Fruit fly (Drosophila melanogaster) whole organism, embryonic: ENCODE data around the gene SKIP.

ENCODE experiments used
- Ada2b ChIP-seq: fragments of 200-800 bp; sonication (Bioruptor generic); IDR thresholded peaks from 2 replicates; pipeline ENCODE4 v1.3.6; 2022; ENCODE audit warnings: missing biosample characterization, missing genetic modification characterization
- Asciz ChIP-seq: fragments of 200-800 bp; sonication (Bioruptor generic); optimal IDR thresholded peaks from 2 replicates; lab custom pipeline; 2017; ENCODE audit warnings: missing biosample characterization, mild to moderate bottlenecking, missing genetic modification characterization, missing genetic modification reagents
- Atf6 ChIP-seq: fragments of 200-800 bp; sonication (Bioruptor generic); IDR thresholded peaks from 2 replicates; pipeline ENCODE4 v1.3.6; 2022; ENCODE audit warnings: missing biosample characterization, missing genetic modification characterization
- Blimp-1 ChIP-seq: fragments of 200-800 bp; sonication (Bioruptor generic); optimal IDR thresholded peaks from 3 replicates; lab custom pipeline; 2018; ENCODE audit warnings: missing biosample characterization, missing genetic modification characterization, mild to moderate bottlenecking, moderate library complexity, missing genetic modification reagents
- BtbVII ChIP-seq: fragments of 200-800 bp; sonication (Bioruptor generic); optimal IDR thresholded peaks from 3 replicates; lab custom pipeline; 2017; ENCODE audit warnings: missing biosample characterization, mild to moderate bottlenecking, missing genetic modification characterization
- C15 ChIP-seq: fragments of 200-800 bp; sonication (Bioruptor generic); IDR thresholded peaks from 3 replicates; pipeline ENCODE4 v1.3.6; 2022; ENCODE audit warnings: missing biosample characterization, missing genetic modification characterization
- CG12659 ChIP-seq: fragments of 200-800 bp; sonication (Bioruptor generic); optimal IDR thresholded peaks from 3 replicates; lab custom pipeline; 2017; ENCODE audit warnings: mild to moderate bottlenecking, missing biosample characterization, missing genetic modification reagents, missing genetic modification characterization
- CG13123 ChIP-seq: fragments of 200-800 bp; sonication (Bioruptor generic); optimal IDR thresholded peaks from 2 replicates; lab custom pipeline; 2016; ENCODE audit warnings: missing biosample characterization, missing genetic modification characterization
- CG14050 ChIP-seq: fragments of 200-800 bp; sonication (Bioruptor generic); IDR thresholded peaks from 3 replicates; pipeline ENCODE4 v1.3.6; 2022; ENCODE audit warnings: missing biosample characterization, missing genetic modification characterization
- CG14965 ChIP-seq: fragments of 200-800 bp; sonication (Bioruptor generic); optimal IDR thresholded peaks from 2 replicates; lab custom pipeline; 2016; ENCODE audit warnings: missing biosample characterization, missing genetic modification characterization, borderline replicate concordance
- CG1529 ChIP-seq: fragments of 200-800 bp; sonication (Bioruptor generic); optimal IDR thresholded peaks from 3 replicates; lab custom pipeline; 2018; ENCODE audit warnings: missing biosample characterization, missing genetic modification characterization
- CG15601 ChIP-seq: fragments of 200-800 bp; sonication (Bioruptor generic); optimal IDR thresholded peaks from 3 replicates; lab custom pipeline; 2019; ENCODE audit warnings: missing biosample characterization, mild to moderate bottlenecking, missing genetic modification characterization, moderate library complexity
- CG2129 ChIP-seq: fragments of 200-800 bp; sonication (Bioruptor generic); IDR thresholded peaks from 2 replicates; pipeline ENCODE4 v1.3.6; 2022; ENCODE audit warnings: missing biosample characterization, missing genetic modification characterization; ENCODE audit not compliant: partially characterized antibody
- CG33213 ChIP-seq: fragments of 200-800 bp; sonication (Bioruptor generic); optimal IDR thresholded peaks from 3 replicates; lab custom pipeline; 2016; ENCODE audit warnings: missing biosample characterization, missing genetic modification characterization
- CG3726 ChIP-seq: fragments of 200-800 bp; sonication (Bioruptor generic); IDR thresholded peaks from 3 replicates; pipeline ENCODE4, ENCODE4 v1.3.6; 2022; ENCODE audit warnings: missing biosample characterization, missing genetic modification characterization
- CG4404 ChIP-seq: fragments of 200-800 bp; sonication (Bioruptor generic); IDR thresholded peaks from 2 replicates; pipeline ENCODE4 v1.3.6; 2022; ENCODE audit warnings: missing biosample characterization, missing genetic modification characterization
- CG6683 ChIP-seq: fragments of 200-800 bp; sonication (Bioruptor generic); optimal IDR thresholded peaks from 2 replicates; lab custom pipeline; 2017; ENCODE audit warnings: missing biosample characterization, mild to moderate bottlenecking, missing genetic modification characterization, missing genetic modification reagents
- CG7271 ChIP-seq: fragments of 200-800 bp; sonication (Bioruptor generic); optimal IDR thresholded peaks from 2 replicates; lab custom pipeline; 2018; ENCODE audit warnings: missing biosample characterization, mild to moderate bottlenecking, missing genetic modification characterization, moderate library complexity
- CG7357 ChIP-seq: fragments of 200-800 bp; sonication (Bioruptor generic); IDR thresholded peaks from 3 replicates; pipeline ENCODE4 v1.3.6; 2022; ENCODE audit warnings: missing biosample characterization, missing genetic modification characterization
- CG9797 ChIP-seq: fragments of 200-800 bp; sonication (Bioruptor generic); optimal IDR thresholded peaks from 3 replicates; lab custom pipeline; 2018; ENCODE audit warnings: missing biosample characterization, mild to moderate bottlenecking, missing genetic modification characterization
- Deaf1 ChIP-seq: fragments of 200-800 bp; optimal IDR thresholded peaks from 3 replicates; lab custom pipeline; 2019; ENCODE audit warnings: missing biosample characterization, mild to moderate bottlenecking, missing genetic modification characterization, moderate library complexity
- Dek ChIP-seq: fragments of 200-800 bp; sonication (Bioruptor generic); optimal IDR thresholded peaks from 3 replicates; lab custom pipeline; 2019; ENCODE audit warnings: missing biosample characterization, mild to moderate bottlenecking, missing genetic modification characterization, moderate library complexity
- Dip3 ChIP-seq: fragments of 200-800 bp; sonication (Bioruptor generic); optimal IDR thresholded peaks from 3 replicates; lab custom pipeline; 2016; ENCODE audit warnings: missing biosample characterization, missing genetic modification characterization
- Dref ChIP-seq: fragments of 200-800 bp; sonication (Bioruptor generic); IDR thresholded peaks from 2 replicates; pipeline ENCODE4 v1.3.6; 2022; ENCODE audit warnings: missing biosample characterization, missing genetic modification characterization
- E2f2 ChIP-seq: fragments of 200-800 bp; sonication (Bioruptor generic); IDR thresholded peaks from 2 replicates; pipeline ENCODE4 v1.3.6; 2022; ENCODE audit warnings: missing biosample characterization, missing genetic modification characterization
- Ets97D ChIP-seq: fragments of 200-800 bp; sonication (Bioruptor generic); optimal IDR thresholded peaks from 3 replicates; lab custom pipeline; 2016; ENCODE audit warnings: missing biosample characterization, missing genetic modification characterization
- Hsf ChIP-seq: fragments of 200-800 bp; sonication (Bioruptor generic); optimal IDR thresholded peaks from 3 replicates; lab custom pipeline; 2016; ENCODE audit warnings: missing biosample characterization, missing genetic modification characterization
- MBD-R2 ChIP-seq: fragments of 200-800 bp; sonication (Bioruptor generic); IDR thresholded peaks from 2 replicates; pipeline ENCODE4 v1.3.6; 2022; ENCODE audit warnings: missing biosample characterization, missing genetic modification characterization
- Mes4 ChIP-seq: fragments of 200-800 bp; sonication (Bioruptor generic); optimal IDR thresholded peaks from 2 replicates; lab custom pipeline; 2016; ENCODE audit warnings: missing biosample characterization, missing genetic modification characterization
- NfI ChIP-seq: fragments of 200-800 bp; sonication (Bioruptor generic); optimal IDR thresholded peaks from 3 replicates; lab custom pipeline; 2018; ENCODE audit warnings: missing biosample characterization, mild to moderate bottlenecking, missing genetic modification characterization, moderate library complexity
- Ptx1 ChIP-seq: fragments of 200-800 bp; sonication (Bioruptor generic); IDR thresholded peaks from 2 replicates; pipeline ENCODE4 v1.3.6; 2022; ENCODE audit warnings: missing biosample characterization, missing genetic modification characterization
- Taf1 ChIP-seq: fragments of 200-800 bp; sonication (Bioruptor generic); IDR thresholded peaks from 2 replicates; pipeline ENCODE4 v1.3.6; 2022; ENCODE audit warnings: missing biosample characterization, missing genetic modification characterization
- Vsx1 ChIP-seq: fragments of 200-800 bp; sonication (Bioruptor generic); optimal IDR thresholded peaks from 2 replicates; lab custom pipeline; 2017; ENCODE audit warnings: missing biosample characterization, mild to moderate bottlenecking, missing genetic modification characterization, missing genetic modification reagents
- amos ChIP-seq: fragments of 200-800 bp; sonication (Bioruptor generic); IDR thresholded peaks from 2 replicates; pipeline ENCODE4 v1.3.6; 2022; ENCODE audit warnings: missing biosample characterization, missing genetic modification characterization; ENCODE audit not compliant: partially characterized antibody
- bowl ChIP-seq: fragments of 200-800 bp; sonication (Bioruptor generic); IDR thresholded peaks from 2 replicates; pipeline ENCODE4 v1.3.6; 2022; ENCODE audit warnings: missing biosample characterization, missing genetic modification characterization
- caup ChIP-seq: fragments of 200-800 bp; sonication (Bioruptor generic); optimal IDR thresholded peaks from 3 replicates; lab custom pipeline; 2017; ENCODE audit warnings: missing biosample characterization, mild to moderate bottlenecking, missing genetic modification characterization, moderate library complexity; ENCODE audit not compliant: severe bottlenecking
- cg ChIP-seq: fragments of 200-800 bp; sonication (Bioruptor generic); optimal IDR thresholded peaks from 3 replicates; lab custom pipeline; 2019; ENCODE audit warnings: missing biosample characterization, mild to moderate bottlenecking, missing genetic modification characterization, moderate library complexity
- dysf ChIP-seq: fragments of 200-800 bp; sonication (Bioruptor generic); IDR thresholded peaks from 3 replicates; pipeline ENCODE4 v1.3.6; 2022; ENCODE audit warnings: missing biosample characterization, missing genetic modification characterization
- ewg ChIP-seq: fragments of 200-800 bp; sonication (Bioruptor generic); optimal IDR thresholded peaks from 3 replicates; lab custom pipeline; 2017; ENCODE audit warnings: mild to moderate bottlenecking, missing biosample characterization, missing genetic modification reagents, missing genetic modification characterization
- fu2 ChIP-seq: fragments of 200-800 bp; sonication (Bioruptor generic); optimal IDR thresholded peaks from 2 replicates; lab custom pipeline; 2016; ENCODE audit warnings: missing biosample characterization, missing genetic modification characterization
- gsb-n ChIP-seq: fragments of 200-800 bp; sonication (Bioruptor generic); optimal IDR thresholded peaks from 3 replicates; lab custom pipeline; 2018; ENCODE audit warnings: missing biosample characterization, mild to moderate bottlenecking, missing genetic modification characterization
- lola ChIP-seq, 3 experiments: fragments of >200 bp in 2 of 3; fragments of 200-800 bp in 1 of 3; sonication (Bioruptor generic) in 1 of 3; optimal IDR thresholded peaks; 2 replicates each; lab custom pipeline; 2017 to 2019; ENCODE audit warnings: missing biosample characterization in 3 of 3, missing genetic modification characterization in 3 of 3, mild to moderate bottlenecking in 1 of 3, moderate library complexity in 1 of 3
- luna ChIP-seq: fragments of 200-800 bp; sonication (Bioruptor generic); optimal IDR thresholded peaks from 2 replicates; lab custom pipeline; 2016; ENCODE audit warnings: missing biosample characterization, missing genetic modification characterization
- p53 ChIP-seq: fragments of 200-800 bp; sonication (Bioruptor generic); optimal IDR thresholded peaks from 2 replicates; lab custom pipeline; 2016; ENCODE audit warnings: missing biosample characterization, missing genetic modification characterization
- row ChIP-seq: fragments of 200-800 bp; sonication (Bioruptor generic); IDR thresholded peaks from 3 replicates; pipeline ENCODE4 v1.3.6; 2022; ENCODE audit warnings: missing biosample characterization, missing genetic modification characterization
- salm ChIP-seq: fragments of 200-800 bp; sonication (Bioruptor generic); optimal IDR thresholded peaks from 2 replicates; lab custom pipeline; 2018; ENCODE audit warnings: missing biosample characterization, mild to moderate bottlenecking, missing genetic modification characterization
- sens ChIP-seq: fragments of 200-800 bp; sonication (Bioruptor generic); peaks from one replicate; lab custom pipeline; 2016; ENCODE audit warnings: missing biosample characterization, missing genetic modification characterization
- shn ChIP-seq: fragments of 200-800 bp; sonication (Bioruptor generic); optimal IDR thresholded peaks from 3 replicates; lab custom pipeline; 2016; ENCODE audit warnings: missing biosample characterization, missing genetic modification characterization
- slbo ChIP-seq: fragments of 200-800 bp; sonication (Bioruptor generic); IDR thresholded peaks from 2 replicates; pipeline ENCODE4 v1.3.6; 2022; ENCODE audit warnings: missing biosample characterization, missing genetic modification characterization
- yki ChIP-seq: fragments of >200 bp; optimal IDR thresholded peaks from 3 replicates; lab custom pipeline; 2018

Gene SKIP

dm6 chr3R:22133337-22134014 is at the start of gene SKIP (continued):
- TF ChIP-seq CG6683 (no peak), caup (GFP tag; lab: Kevin White, UChicago) (peak; percentile 76), CG33213 (GFP tag; lab: Kevin White, UChicago) (peak; percentile 57), salm (tag; lab: Kevin White, UChicago) (no peak), yki (no peak), Ptx1 (GFP tag; lab: Robert Waterston, UW) (no peak), C15 (no peak), CG13123 (GFP tag; lab: Kevin White, UChicago) (no peak), shn (GFP tag; lab: Kevin White, UChicago) (no peak), Dip3 (GFP tag; lab: Kevin White, UChicago) (no peak), CG1529 (GFP tag; lab: Kevin White, UChicago) (no peak), Taf1 (no peak), cg (GFP tag; lab: Kevin White, UChicago) (no peak), CG9797 (GFP tag; lab: Kevin White, UChicago) (peak; percentile 64), CG12659 (GFP tag; lab: Kevin White, UChicago) (peak; percentile 49), CG7271 (tag; lab: Kevin White, UChicago) (no peak), CG14050 (GFP tag; lab: Robert Waterston, UW) (0 out of 3 replicates have a peak, but pooled peaks have one; percentile 9), Dek (tag; lab: Kevin White, UChicago) (no peak), gsb-n (tag; lab: Kevin White, UChicago) (peak; percentile 45), CG2129 (GFP tag; lab: Robert Waterston, UW) (no peak), Vsx1 (peak; percentile 34), sens (GFP tag; lab: Kevin White, UChicago) (peak; percentile 89), MBD-R2 (no peak), Hsf (GFP tag; lab: Kevin White, UChicago) (no peak), Deaf1 (tag; lab: Kevin White, UChicago) (peak; percentile 94), BtbVII (GFP tag; lab: Kevin White, UChicago) (no peak), CG4404 (GFP tag; lab: Robert Waterston, UW) (no peak), amos (GFP tag; lab: Robert Waterston, UW) (peak; percentile 46), CG14965 (no peak), p53 (GFP tag; lab: Kevin White, UChicago) (no peak), Asciz (no peak), Ets97D (peak; percentile 83), CG15601 (no peak), luna (no peak), ewg (GFP tag; lab: Kevin White, UChicago) (peak; percentile 71), slbo (GFP tag; lab: Robert Waterston, UW) (0 out of 2 replicates have a peak, but pooled peaks have one; percentile 32), CG3726 (GFP tag; lab: Robert Waterston, UW) (no peak), NfI (GFP tag; lab: Kevin White, UChicago) (no peak), dysf (GFP tag; lab: Robert Waterston, UW) (no peak), row (GFP tag; lab: Robert Waterston, UW) (peak; percentile 8; the same call in 1 of the 3 replicates), bowl (GFP tag; lab: Robert Waterston, UW) (0 out of 2 replicates have a peak, but pooled peaks have one; percentile 11), E2f2 (peak; percentile 70), Dref (GFP tag; lab: Robert Waterston, UW) (no peak; the same call in 1 of the 2 replicates), Mes4 (GFP tag; lab: Kevin White, UChicago) (no peak), Ada2b (GFP tag; lab: Robert Waterston, UW) (no peak), lola (GFP tag; optimal IDR thresholded peaks at IDR 0.05; lab: Kevin White, UChicago) (no peak), CG7357 (GFP tag; lab: Robert Waterston, UW) (no peak), Atf6 (GFP tag; lab: Robert Waterston, UW) (no peak), Blimp-1 (GFP tag; lab: Kevin White, UChicago) (peak; percentile 20), fu2 (GFP tag; lab: Kevin White, UChicago) (no peak)
